Worm (Caenorhabditis elegans) whole organism, L1 larva: ENCODE data around the gene C07D10.6.

Experiments
- C04F5.9 ChIP-seq: sonication (generic microtip); optimal IDR thresholded peaks from 2 replicates; lab custom pipeline; 2016; ENCODE audit warnings: missing genetic modification characterization, missing compliant biosample characterization
- C16A3.4 ChIP-seq: fragments of 150-350 bp; optimal IDR thresholded peaks from 2 replicates; lab custom pipeline; 2014; ENCODE audit warnings: missing biosample characterization, missing genetic modification characterization
- F16B12.6 ChIP-seq: fragments of 150-350 bp; optimal IDR thresholded peaks from 2 replicates; lab custom pipeline; 2014; ENCODE audit warnings: missing biosample characterization, missing genetic modification characterization
- aha-1 ChIP-seq: fragments of 150-350 bp; optimal IDR thresholded peaks from 2 replicates; lab custom pipeline; 2014; ENCODE audit warnings: missing biosample characterization, missing genetic modification characterization
- alr-1 ChIP-seq: fragments of 200-800 bp; sonication (Bioruptor generic); optimal IDR thresholded peaks from 2 replicates; lab custom pipeline; 2018; ENCODE audit warnings: borderline replicate concordance, mild to moderate bottlenecking, missing genetic modification characterization, missing compliant biosample characterization
- aly-2 ChIP-seq: fragments of 150-350 bp; optimal IDR thresholded peaks from 2 replicates; lab custom pipeline; 2014; ENCODE audit warnings: missing biosample characterization, missing genetic modification characterization
- ceh-8 ChIP-seq: fragments of 200-800 bp; sonication (Bioruptor generic); optimal IDR thresholded peaks from 2 replicates; lab custom pipeline; 2018; ENCODE audit warnings: mild to moderate bottlenecking, missing genetic modification characterization, moderate library complexity, missing compliant biosample characterization
- ceh-82 ChIP-seq, 3 experiments: fragments of 150-350 bp in 1 of 3; sonication (generic microtip) in 2 of 3; optimal IDR thresholded peaks; 2 replicates each; lab custom pipeline; 2014 to 2017; ENCODE audit warnings: missing biosample characterization in 3 of 3, missing genetic modification characterization in 3 of 3
- ceh-88 ChIP-seq: fragments of 200-800 bp; sonication (Bioruptor generic); IDR thresholded peaks from 2 replicates; pipeline ENCODE4 v1.3.6; 2022; ENCODE audit warnings: missing genetic modification characterization, missing compliant biosample characterization
- ces-1 ChIP-seq: fragments of 150-350 bp; optimal IDR thresholded peaks from 2 replicates; lab custom pipeline; 2014; ENCODE audit warnings: missing biosample characterization, missing genetic modification reagents, missing genetic modification characterization
- dpl-1 ChIP-seq, 3 experiments: fragments of 150-350 bp in 2 of 3; sonication (generic microtip) in 1 of 3; optimal IDR thresholded peaks; 2 replicates each; lab custom pipeline; 2014 to 2017; ENCODE audit warnings: missing biosample characterization in 3 of 3, missing genetic modification characterization in 3 of 3, missing genetic modification reagents in 3 of 3
- dsc-1 ChIP-seq: sonication (generic microtip); optimal IDR thresholded peaks from 2 replicates; lab custom pipeline; 2016; ENCODE audit warnings: mild to moderate bottlenecking, missing genetic modification characterization, missing compliant biosample characterization
- efl-3 ChIP-seq: fragments of 200-800 bp; sonication (Bioruptor generic); optimal IDR thresholded peaks from 2 replicates; lab custom pipeline; 2018; ENCODE audit warnings: mild to moderate bottlenecking, missing genetic modification characterization, missing compliant biosample characterization
- egl-27 ChIP-seq, 2 experiments: fragments of 150-350 bp in 1 of 2; sonication (generic microtip); optimal IDR thresholded peaks; 3 replicates each; lab custom pipeline; 2017 to 2018; ENCODE audit warnings: missing biosample characterization in 2 of 2, missing genetic modification characterization in 2 of 2, missing genetic modification reagents in 2 of 2
- elt-2 ChIP-seq: sonication (generic microtip); optimal IDR thresholded peaks from 2 replicates; lab custom pipeline; 2016; ENCODE audit warnings: missing genetic modification characterization, mild to moderate bottlenecking, inconsistent platforms, missing compliant biosample characterization, missing genetic modification reagents
- elt-3 ChIP-seq, 6 experiments: fragments of 150-350 bp in 1 of 6; sonication (generic microtip); optimal IDR thresholded peaks; 2 replicates each; lab custom pipeline; 2017 to 2018; ENCODE audit warnings: missing biosample characterization in 6 of 6, missing genetic modification characterization in 6 of 6, inconsistent platforms in 1 of 6
- fkh-10 ChIP-seq: sonication (generic microtip); optimal IDR thresholded peaks from 2 replicates; lab custom pipeline; 2017; ENCODE audit warnings: missing biosample characterization, missing genetic modification reagents, missing genetic modification characterization
- fkh-4 ChIP-seq: sonication (generic microtip); optimal IDR thresholded peaks from 2 replicates; lab custom pipeline; 2016; ENCODE audit warnings: missing compliant biosample characterization, missing genetic modification characterization, borderline replicate concordance
- fkh-8 ChIP-seq: sonication (generic microtip); optimal IDR thresholded peaks from 2 replicates; lab custom pipeline; 2016; ENCODE audit warnings: mild to moderate bottlenecking, missing genetic modification characterization, missing compliant biosample characterization
- hpl-2 ChIP-seq: fragments of 150-350 bp; optimal IDR thresholded peaks from 2 replicates; lab custom pipeline; 2014; ENCODE audit warnings: missing biosample characterization, missing genetic modification reagents, missing genetic modification characterization
- irx-1 ChIP-seq: sonication (generic microtip); optimal IDR thresholded peaks from 2 replicates; lab custom pipeline; 2016; ENCODE audit warnings: missing genetic modification characterization, missing compliant biosample characterization
- isw-1 ChIP-seq: fragments of 200-800 bp; sonication (Bioruptor generic); IDR thresholded peaks from 2 replicates; pipeline ENCODE4 v1.3.6; 2022; ENCODE audit warnings: missing genetic modification characterization, missing compliant biosample characterization
- lin-13 ChIP-seq: fragments of 150-350 bp; optimal IDR thresholded peaks from 2 replicates; lab custom pipeline; 2014; ENCODE audit warnings: missing biosample characterization, missing genetic modification reagents, missing genetic modification characterization
- lin-14 ChIP-seq: fragments of 200-800 bp; sonication (Bioruptor generic); optimal IDR thresholded peaks from 2 replicates; lab custom pipeline; 2018; ENCODE audit warnings: mild to moderate bottlenecking, missing genetic modification characterization, moderate library complexity, missing compliant biosample characterization
- lin-15B ChIP-seq: fragments of 150-350 bp; sonication (generic microtip); optimal IDR thresholded peaks from 3 replicates; lab custom pipeline; 2014; ENCODE audit warnings: missing biosample characterization, missing genetic modification characterization
- lir-3 ChIP-seq: sonication (generic microtip); optimal IDR thresholded peaks from 2 replicates; lab custom pipeline; 2016; ENCODE audit warnings: mild to moderate bottlenecking, missing genetic modification characterization, moderate library complexity, missing compliant biosample characterization; ENCODE audit not compliant: poor library complexity
- mab-9 ChIP-seq: fragments of 200-800 bp; sonication (Bioruptor generic); IDR thresholded peaks from 2 replicates; pipeline ENCODE4 v1.3.6; 2022; ENCODE audit warnings: missing genetic modification reagents, missing genetic modification characterization, missing compliant biosample characterization
- nhr-11 ChIP-seq: fragments of 150-350 bp; optimal IDR thresholded peaks from 2 replicates; lab custom pipeline; 2014; ENCODE audit warnings: missing biosample characterization, missing genetic modification characterization
- nhr-12 ChIP-seq: sonication (generic microtip); optimal IDR thresholded peaks from 2 replicates; lab custom pipeline; 2017; ENCODE audit warnings: missing biosample characterization, missing genetic modification characterization
- nhr-19 ChIP-seq: fragments of 200-800 bp; sonication (Bioruptor generic); conservative IDR thresholded peaks from 2 replicates; pipeline ENCODE4 v1.3.6; 2022; ENCODE audit warnings: missing genetic modification characterization, missing compliant biosample characterization
- nhr-20 ChIP-seq: sonication (generic microtip); optimal IDR thresholded peaks from 2 replicates; lab custom pipeline; 2016; ENCODE audit warnings: mild to moderate bottlenecking, missing genetic modification characterization, missing compliant biosample characterization
- nhr-237 ChIP-seq: fragments of 150-350 bp; optimal IDR thresholded peaks from 2 replicates; lab custom pipeline; 2014; ENCODE audit warnings: missing biosample characterization, missing genetic modification characterization
- nhr-47 ChIP-seq: sonication (generic microtip); optimal IDR thresholded peaks from 2 replicates; lab custom pipeline; 2016; ENCODE audit warnings: mild to moderate bottlenecking, missing genetic modification characterization, moderate library complexity, missing compliant biosample characterization
- nhr-71 ChIP-seq: sonication (generic microtip); optimal IDR thresholded peaks from 2 replicates; lab custom pipeline; 2016; ENCODE audit warnings: mild to moderate bottlenecking, missing genetic modification characterization, moderate library complexity, missing compliant biosample characterization
- nhr-76 ChIP-seq: sonication (generic microtip); optimal IDR thresholded peaks from 2 replicates; lab custom pipeline; 2017; ENCODE audit warnings: missing biosample characterization, missing genetic modification characterization
- nhr-85 ChIP-seq: sonication (generic microtip); peaks from one replicate; lab custom pipeline; 2016; ENCODE audit warnings: missing genetic modification characterization, inconsistent platforms, missing compliant biosample characterization
- nhr-90 ChIP-seq: sonication (generic microtip); optimal IDR thresholded peaks from 2 replicates; lab custom pipeline; 2016; ENCODE audit warnings: mild to moderate bottlenecking, missing genetic modification characterization, missing compliant biosample characterization; ENCODE audit not compliant: poor library complexity
- pag-3 ChIP-seq: sonication (generic microtip); optimal IDR thresholded peaks from 2 replicates; lab custom pipeline; 2017; ENCODE audit warnings: missing genetic modification characterization, mild to moderate bottlenecking, missing compliant biosample characterization, antibody characterized with exemption, borderline replicate concordance; ENCODE audit not compliant: insufficient read depth
- pqm-1 ChIP-seq: sonication (generic microtip); optimal IDR thresholded peaks from 3 replicates; lab custom pipeline; 2017; ENCODE audit warnings: missing biosample characterization, missing genetic modification characterization
- skn-1 ChIP-seq: fragments of 150-350 bp; optimal IDR thresholded peaks from 2 replicates; lab custom pipeline; 2014; ENCODE audit warnings: missing biosample characterization, missing genetic modification characterization
- sox-4 ChIP-seq: sonication (generic microtip); optimal IDR thresholded peaks from 2 replicates; lab custom pipeline; 2016; ENCODE audit warnings: missing genetic modification characterization, missing compliant biosample characterization
- sup-37 ChIP-seq: fragments of 200-800 bp; sonication (Bioruptor generic); optimal IDR thresholded peaks from 2 replicates; lab custom pipeline; 2018; ENCODE audit warnings: mild to moderate bottlenecking, missing genetic modification characterization, missing compliant biosample characterization
- tlp-1 ChIP-seq: fragments of 150-350 bp; optimal IDR thresholded peaks from 2 replicates; lab custom pipeline; 2014; ENCODE audit warnings: missing biosample characterization, missing genetic modification characterization
- unc-130 ChIP-seq: fragments of 150-350 bp; optimal IDR thresholded peaks from 2 replicates; lab custom pipeline; 2017; ENCODE audit warnings: missing biosample characterization, missing genetic modification characterization, inconsistent platforms
- unc-30 ChIP-seq: sonication (generic microtip); optimal IDR thresholded peaks from 2 replicates; lab custom pipeline; 2017; ENCODE audit warnings: missing biosample characterization, missing genetic modification characterization
- unc-62 ChIP-seq: fragments of 150-350 bp; optimal IDR thresholded peaks from 2 replicates; lab custom pipeline; 2014; ENCODE audit warnings: missing biosample characterization, missing genetic modification reagents, missing genetic modification characterization
- unc-86 ChIP-seq: sonication (generic microtip); optimal IDR thresholded peaks from 2 replicates; lab custom pipeline; 2016; ENCODE audit warnings: missing genetic modification characterization, missing compliant biosample characterization
- unc-98 ChIP-seq: fragments of 200-800 bp; sonication (Bioruptor generic); IDR thresholded peaks from 2 replicates; pipeline ENCODE4 v1.3.6; 2022; ENCODE audit warnings: missing genetic modification characterization, missing compliant biosample characterization
- vab-15 ChIP-seq: sonication (generic microtip); optimal IDR thresholded peaks from 2 replicates; lab custom pipeline; 2017; ENCODE audit warnings: missing genotype, mild to moderate bottlenecking, missing genetic modification characterization, missing compliant biosample characterization
- xbp-1 ChIP-seq: sonication (generic microtip); optimal IDR thresholded peaks from 2 replicates; lab custom pipeline; 2016; ENCODE audit warnings: missing genetic modification characterization, missing compliant biosample characterization
- zag-1 ChIP-seq: fragments of 150-350 bp; optimal IDR thresholded peaks from 2 replicates; lab custom pipeline; 2014; ENCODE audit warnings: missing biosample characterization, missing genetic modification characterization
- zip-4 ChIP-seq: fragments of 200-800 bp; sonication (Bioruptor generic); optimal IDR thresholded peaks from 2 replicates; lab custom pipeline; 2018; ENCODE audit warnings: mild to moderate bottlenecking, missing genetic modification characterization, moderate library complexity, missing compliant biosample characterization
- ztf-11 ChIP-seq, 2 experiments: sonication (generic microtip); optimal IDR thresholded peaks; 2 replicates each; lab custom pipeline; 2016 to 2017; ENCODE audit warnings: missing genetic modification characterization in 2 of 2, missing biosample characterization in 1 of 2, missing compliant biosample characterization in 1 of 2

The C07D10.6 gene

ce11 chrII:7397273-7397840 is 18.2 kb downstream of the C07D10.6 start:
- TF ChIP-seq irx-1 (tag; lab: Kevin White, UChicago) = no peak
- TF ChIP-seq pag-3 (tag; lab: Kevin White, UChicago) = no peak
- no peak for TF ChIP-seq ceh-8
- no peak for TF ChIP-seq tlp-1
- TF ChIP-seq vab-15 (tag; lab: Kevin White, UChicago) = no peak
- TF ChIP-seq alr-1 (tag; lab: Kevin White, UChicago) = no peak
- no peak for TF ChIP-seq unc-30 (tag; lab: Kevin White, UChicago)
- TF ChIP-seq F16B12.6 (tag; lab: Kevin White, UChicago) = no peak
- no peak for TF ChIP-seq lin-15B
- TF ChIP-seq nhr-237 (tag; lab: Kevin White, UChicago) = no peak
- TF ChIP-seq zag-1 (tag; lab: Kevin White, UChicago) = no peak
- TF ChIP-seq nhr-71 (tag; lab: Kevin White, UChicago) = no peak
- no peak for TF ChIP-seq fkh-10 (GFP tag; lab: Kevin White, UChicago)
- no peak for TF ChIP-seq sox-4
- peak in 2 of 3 experiments; percentile 40 to 49 for TF ChIP-seq dpl-1 (GFP tag; optimal IDR thresholded peaks at IDR 0.05; lab: Kevin White, UChicago)
- TF ChIP-seq aha-1 (tag; lab: Kevin White, UChicago) = no peak
- no peak for TF ChIP-seq zip-4
- TF ChIP-seq dsc-1 (tag; lab: Kevin White, UChicago) = no peak
- no peak for TF ChIP-seq nhr-47 (tag; lab: Kevin White, UChicago)
- peak; percentile 63 for TF ChIP-seq nhr-85 (tag; lab: Kevin White, UChicago)
- no peak for TF ChIP-seq isw-1 (GFP tag; lab: Robert Waterston, UW)
- TF ChIP-seq sup-37 (GFP tag; lab: Kevin White, UChicago) = no peak
- no peak for TF ChIP-seq unc-86 (tag; lab: Kevin White, UChicago)
- no peak for TF ChIP-seq unc-98 (GFP tag; lab: Robert Waterston, UW)
- TF ChIP-seq nhr-76 (tag; lab: Kevin White, UChicago) = no peak
- no peak for TF ChIP-seq egl-27 (tag; optimal IDR thresholded peaks at IDR 0.05; lab: Kevin White, UChicago)
- no peak for TF ChIP-seq fkh-8 (tag; lab: Kevin White, UChicago)
- no peak for TF ChIP-seq efl-3 (GFP tag; lab: Kevin White, UChicago)
- no peak for TF ChIP-seq nhr-12
- peak; percentile 8 for TF ChIP-seq nhr-90
- no peak for TF ChIP-seq nhr-20 (tag; lab: Kevin White, UChicago)
- no peak for TF ChIP-seq hpl-2 (GFP tag; lab: Kevin White, UChicago)
- no peak for TF ChIP-seq ces-1
- no peak for TF ChIP-seq ceh-88 (GFP tag; lab: Robert Waterston, UW)
- TF ChIP-seq skn-1 (tag; lab: Kevin White, UChicago) = no peak
- TF ChIP-seq pqm-1 (tag; lab: Kevin White, UChicago) = no peak
- TF ChIP-seq unc-130 (tag; lab: Kevin White, UChicago) = no peak
- TF ChIP-seq nhr-11 (tag; lab: Kevin White, UChicago) = no peak
- no peak for TF ChIP-seq mab-9 (GFP tag; lab: Robert Waterston, UW)
- TF ChIP-seq unc-62 (GFP tag; lab: Kevin White, UChicago) = no peak
- TF ChIP-seq elt-2 (tag; lab: Kevin White, UChicago) = no peak
- TF ChIP-seq nhr-19 (GFP tag; lab: Robert Waterston, UW) = no peak
- TF ChIP-seq xbp-1 = no peak
- TF ChIP-seq ztf-11 (tag; optimal IDR thresholded peaks at IDR 0.05; lab: Kevin White, UChicago) = no peak
- TF ChIP-seq ceh-82 (tag; optimal IDR thresholded peaks at IDR 0.05; lab: Kevin White, UChicago) = no peak
- TF ChIP-seq lin-14 (GFP tag; lab: Kevin White, UChicago) = no peak
- no peak for TF ChIP-seq lir-3 (tag; lab: Kevin White, UChicago)
- no peak for TF ChIP-seq lin-13 (GFP tag; lab: Kevin White, UChicago)
- no peak for TF ChIP-seq C16A3.4 (tag; lab: Kevin White, UChicago)
- TF ChIP-seq aly-2 (tag; lab: Kevin White, UChicago) = no peak
- no peak for TF ChIP-seq elt-3 (tag; optimal IDR thresholded peaks at IDR 0.05; lab: Kevin White, UChicago)
- no peak for TF ChIP-seq fkh-4 (tag; lab: Kevin White, UChicago)
- TF ChIP-seq C04F5.9 (tag; lab: Kevin White, UChicago) = no peak
